Worm (Caenorhabditis elegans): Measurements from ENCODE around the gene R05A10.1.

R05A10.1 gene

ce11 chrIV:14164109-14164508, 18.1 kb upstream of the R05A10.1 start:
- TF ChIP-seq ets-7 (tag; optimal IDR thresholded peaks at IDR 0.05): no peak
- TF ChIP-seq hmg-4 (GFP tag; optimal IDR thresholded peaks at IDR 0.05): no peak
- TF ChIP-seq ceh-36 (tag; optimal IDR thresholded peaks at IDR 0.05): no peak
- no peak for TF ChIP-seq ama-1 (optimal IDR thresholded peaks at IDR 0.05)
- TF ChIP-seq F13C5.2 (tag; optimal IDR thresholded peaks at IDR 0.05): no peak
- TF ChIP-seq tra-4 (tag; optimal IDR thresholded peaks at IDR 0.05): no peak
- no peak for TF ChIP-seq B0310.2 (tag; optimal IDR thresholded peaks at IDR 0.05)

- TF ChIP-seq B0310.2 (tag; optimal IDR thresholded peaks at IDR 0.05) (no peak), pes-1 (GFP tag; IDR thresholded peaks at IDR 0.05) (no peak), ceh-36 (tag; optimal IDR thresholded peaks at IDR 0.05) (no peak), aly-1 (tag; optimal IDR thresholded peaks at IDR 0.05) (no peak), flt-1 (GFP tag; IDR thresholded peaks at IDR 0.05) (no peak), ets-7 (tag; optimal IDR thresholded peaks at IDR 0.05) (no peak), ceh-13 (GFP tag; optimal IDR thresholded peaks at IDR 0.05) (no peak), hmg-4 (GFP tag; optimal IDR thresholded peaks at IDR 0.05) (no peak), F13C5.2 (tag; optimal IDR thresholded peaks at IDR 0.05) (no peak), scrt-1 (GFP tag; IDR thresholded peaks at IDR 0.05) (no peak), hnd-1 (tag; optimal IDR thresholded peaks at IDR 0.05) (no peak), sea-1 (GFP tag; conservative IDR thresholded peaks at IDR 0.05) (no peak), tra-4 (tag; optimal IDR thresholded peaks at IDR 0.05) (no peak), tbx-37 (GFP tag; conservative IDR thresholded peaks at IDR 0.05) (no peak), tbx-11 (GFP tag; IDR thresholded peaks at IDR 0.05) (no peak)
Measured at ce11 chrIV:14165476-14165875, 16.7 kb upstream of the R05A10.1 start, which contains the start of gene R05A10.6. Gene R05A10.6 (plus strand): TSS chrIV:14165776.

- no peak for TF ChIP-seq B0310.2 (tag; optimal IDR thresholded peaks at IDR 0.05)
- no peak for TF ChIP-seq aly-1 (tag; optimal IDR thresholded peaks at IDR 0.05)
- no peak for TF ChIP-seq pes-1 (GFP tag; IDR thresholded peaks at IDR 0.05)
- no peak for TF ChIP-seq ceh-13 (GFP tag; optimal IDR thresholded peaks at IDR 0.05)
- TF ChIP-seq F13C5.2 (tag; optimal IDR thresholded peaks at IDR 0.05): no peak
- TF ChIP-seq sea-1 (GFP tag; conservative IDR thresholded peaks at IDR 0.05): no peak
- TF ChIP-seq flt-1 (GFP tag; IDR thresholded peaks at IDR 0.05): no peak
- no peak for TF ChIP-seq hmbx-1 (tag; optimal IDR thresholded peaks at IDR 0.05)
- TF ChIP-seq hmg-4 (GFP tag; optimal IDR thresholded peaks at IDR 0.05): no peak
- TF ChIP-seq tbx-37 (GFP tag; conservative IDR thresholded peaks at IDR 0.05): no peak
- TF ChIP-seq hnd-1 (tag; optimal IDR thresholded peaks at IDR 0.05): no peak
- no peak for TF ChIP-seq scrt-1 (GFP tag; IDR thresholded peaks at IDR 0.05)
- no peak for TF ChIP-seq ama-1 (optimal IDR thresholded peaks at IDR 0.05)
- TF ChIP-seq tbx-11 (GFP tag; IDR thresholded peaks at IDR 0.05): no peak
- no peak for TF ChIP-seq tra-4 (tag; optimal IDR thresholded peaks at IDR 0.05)
- no peak for TF ChIP-seq ets-7 (tag; optimal IDR thresholded peaks at IDR 0.05)
- no peak for TF ChIP-seq ceh-36 (tag; optimal IDR thresholded peaks at IDR 0.05)
Measured at ce11 chrIV:14172181-14172580, 10.0 kb upstream of the R05A10.1 start, which contains the start of gene R05A10.4. Gene R05A10.4 (plus strand): TSS chrIV:14172481.

- TF ChIP-seq tbx-37 (GFP tag; conservative IDR thresholded peaks at IDR 0.05) (no peak), pes-1 (GFP tag; IDR thresholded peaks at IDR 0.05) (no peak), hmg-4 (GFP tag; optimal IDR thresholded peaks at IDR 0.05) (no peak), F13C5.2 (tag; optimal IDR thresholded peaks at IDR 0.05) (no peak), hnd-1 (tag; optimal IDR thresholded peaks at IDR 0.05) (no peak), ama-1 (optimal IDR thresholded peaks at IDR 0.05) (no peak), scrt-1 (GFP tag; IDR thresholded peaks at IDR 0.05) (no peak), B0310.2 (tag; optimal IDR thresholded peaks at IDR 0.05) (no peak), ceh-36 (tag; optimal IDR thresholded peaks at IDR 0.05) (no peak), hmbx-1 (tag; optimal IDR thresholded peaks at IDR 0.05) (no peak), flt-1 (GFP tag; IDR thresholded peaks at IDR 0.05) (no peak)
Measured at ce11 chrIV:14176373-14176772, 5.8 kb upstream of the R05A10.1 start, which contains the start of gene R05A10.3. Gene R05A10.3 (minus strand): TSS chrIV:14176473.

- TF ChIP-seq ets-7 (tag; optimal IDR thresholded peaks at IDR 0.05) (no peak), ceh-13 (GFP tag; optimal IDR thresholded peaks at IDR 0.05) (no peak), hmg-4 (GFP tag; optimal IDR thresholded peaks at IDR 0.05) (no peak), pes-1 (GFP tag; IDR thresholded peaks at IDR 0.05) (no peak)
Measured at ce11 chrIV:14177058-14177457, 5.1 kb upstream of the R05A10.1 start, which contains the start of gene R05A10.2. Gene R05A10.2 (plus strand): TSS chrIV:14177271.

ce11 chrIV:14186264-14186663, 4.1 kb downstream of the R05A10.1 start:
- no peak for TF ChIP-seq aly-1 (tag; optimal IDR thresholded peaks at IDR 0.05)
- no peak for TF ChIP-seq hmg-4 (GFP tag; optimal IDR thresholded peaks at IDR 0.05)
- no peak for TF ChIP-seq ama-1 (optimal IDR thresholded peaks at IDR 0.05)
- no peak for TF ChIP-seq ceh-36 (tag; optimal IDR thresholded peaks at IDR 0.05)
- TF ChIP-seq hmbx-1 (tag; optimal IDR thresholded peaks at IDR 0.05): no peak
- TF ChIP-seq sea-1 (GFP tag; conservative IDR thresholded peaks at IDR 0.05): no peak
- TF ChIP-seq tra-4 (tag; optimal IDR thresholded peaks at IDR 0.05): no peak
- TF ChIP-seq flt-1 (GFP tag; IDR thresholded peaks at IDR 0.05): no peak
- TF ChIP-seq pes-1 (GFP tag; IDR thresholded peaks at IDR 0.05): no peak
- TF ChIP-seq F13C5.2 (tag; optimal IDR thresholded peaks at IDR 0.05): no peak
- no peak for TF ChIP-seq scrt-1 (GFP tag; IDR thresholded peaks at IDR 0.05)

- TF ChIP-seq ceh-13 (GFP tag; optimal IDR thresholded peaks at IDR 0.05) (no peak), pes-1 (GFP tag; IDR thresholded peaks at IDR 0.05) (no peak), F13C5.2 (tag; optimal IDR thresholded peaks at IDR 0.05) (no peak), sea-1 (GFP tag; conservative IDR thresholded peaks at IDR 0.05) (no peak), aly-1 (tag; optimal IDR thresholded peaks at IDR 0.05) (no peak), tbx-37 (GFP tag; conservative IDR thresholded peaks at IDR 0.05) (no peak), B0310.2 (tag; optimal IDR thresholded peaks at IDR 0.05) (no peak), ceh-36 (tag; optimal IDR thresholded peaks at IDR 0.05) (no peak)
Measured at ce11 chrIV:14191919-14192318, 9.7 kb downstream of the R05A10.1 start, which contains the start of gene K01G12.22. Gene K01G12.22 (plus strand): TSS chrIV:14192219.

ce11 chrIV:14193196-14193595, 11.0 kb downstream of the R05A10.1 start, which contains the start of gene K01G12.3:
Gene K01G12.3 (plus strand): TSS chrIV:14193496.
- TF ChIP-seq flt-1 (GFP tag; IDR thresholded peaks at IDR 0.05): no peak
- TF ChIP-seq ceh-13 (GFP tag; optimal IDR thresholded peaks at IDR 0.05): no peak
